Worm (Caenorhabditis elegans) whole organism, L4 larva: ENCODE data around the gene T24D5.3.
"Not testable (repeated sequence)": the region's sequence is repeated elsewhere in the genome, so short reads cannot be mapped to it uniquely, and the experiment has no call there.

Experiments
- D1046.2 ChIP-seq: fragments of 200-800 bp; sonication (Bioruptor generic); IDR thresholded peaks from 2 replicates; pipeline ENCODE4 v1.3.6; 2022; ENCODE audit warnings: missing genetic modification characterization, missing compliant biosample characterization
- R02D3.7 ChIP-seq: fragments of 150-350 bp; sonication (generic microtip); optimal IDR thresholded peaks from 3 replicates; lab custom pipeline; 2014; ENCODE audit warnings: missing biosample characterization, missing genetic modification characterization
- ZK337.2 ChIP-seq: fragments of 200-800 bp; sonication (Bioruptor generic); IDR thresholded peaks from 2 replicates; pipeline ENCODE4 v1.3.6; 2022; ENCODE audit warnings: missing genetic modification reagents, missing genetic modification characterization, missing compliant biosample characterization
- aha-1 ChIP-seq: fragments of 150-350 bp; peaks from one replicate; lab custom pipeline; 2014; ENCODE audit warnings: missing biosample characterization, missing genetic modification characterization
- daf-16 ChIP-seq, 3 experiments: sonication (generic microtip); optimal IDR thresholded peaks; 2 replicates each; lab custom pipeline; 2016 to 2017; ENCODE audit warnings: missing genetic modification characterization in 3 of 3, missing genetic modification reagents in 3 of 3, mild to moderate bottlenecking in 2 of 3, missing compliant biosample characterization in 2 of 3, missing biosample characterization in 1 of 3, moderate library complexity in 1 of 3
- daf-8 ChIP-seq: fragments of 200-800 bp; sonication (Bioruptor generic); IDR thresholded peaks from 2 replicates; pipeline ENCODE4 v1.3.6; 2022; ENCODE audit warnings: missing genetic modification characterization, missing compliant biosample characterization
- dmd-6 ChIP-seq: fragments of 200-800 bp; sonication (Bioruptor generic); IDR thresholded peaks from 2 replicates; pipeline ENCODE4 v1.3.6; 2022; ENCODE audit warnings: missing genetic modification reagents, missing genetic modification characterization, missing compliant biosample characterization
- dmd-8 ChIP-seq: fragments of 200-800 bp; sonication (Bioruptor generic); IDR thresholded peaks from 2 replicates; pipeline ENCODE4 v1.3.6; 2022; ENCODE audit warnings: missing genetic modification characterization, missing compliant biosample characterization
- duxl-1 ChIP-seq: sonication (generic microtip); optimal IDR thresholded peaks from 2 replicates; lab custom pipeline; 2016; ENCODE audit warnings: mild to moderate bottlenecking, missing genetic modification characterization, moderate library complexity, missing compliant biosample characterization; ENCODE audit not compliant: poor library complexity
- dve-1 ChIP-seq: sonication (generic microtip); optimal IDR thresholded peaks from 2 replicates; lab custom pipeline; 2017; ENCODE audit warnings: antibody characterized with exemption, mild to moderate bottlenecking, missing genetic modification characterization, missing compliant biosample characterization; ENCODE audit not compliant: insufficient read depth
- egl-43 ChIP-seq: fragments of 200-800 bp; sonication (Bioruptor generic); IDR thresholded peaks from 2 replicates; pipeline ENCODE4 v1.3.6; 2022; ENCODE audit warnings: missing genetic modification reagents, missing genetic modification characterization, missing compliant biosample characterization
- fkh-10 ChIP-seq: fragments of 150-350 bp; optimal IDR thresholded peaks from 2 replicates; lab custom pipeline; 2014; ENCODE audit warnings: missing biosample characterization, missing genetic modification reagents, missing genetic modification characterization
- hlh-11 ChIP-seq: fragments of 200-800 bp; sonication (Bioruptor generic); optimal IDR thresholded peaks from 2 replicates; lab custom pipeline; 2018; ENCODE audit warnings: mild to moderate bottlenecking, missing genetic modification characterization, missing compliant biosample characterization
- lin-1 ChIP-seq: fragments of 200-800 bp; sonication (Bioruptor generic); IDR thresholded peaks from 2 replicates; pipeline ENCODE4 v1.3.6; 2022; ENCODE audit warnings: missing genetic modification reagents, missing genetic modification characterization, missing compliant biosample characterization
- lin-13 ChIP-seq: fragments of 150-350 bp; optimal IDR thresholded peaks from 2 replicates; lab custom pipeline; 2014; ENCODE audit warnings: missing biosample characterization, missing genetic modification reagents, missing genetic modification characterization
- lin-39 ChIP-seq: fragments of 150-350 bp; optimal IDR thresholded peaks from 2 replicates; lab custom pipeline; 2014; ENCODE audit warnings: missing biosample characterization, missing genetic modification reagents, missing genetic modification characterization
- mdl-1 ChIP-seq, 2 experiments: fragments of 150-350 bp in 1 of 2; sonication (generic microtip) in 1 of 2; optimal IDR thresholded peaks; 2 replicates each; lab custom pipeline; 2014 to 2017; ENCODE audit warnings: missing biosample characterization in 2 of 2, missing genetic modification characterization in 2 of 2
- mxl-2 ChIP-seq: fragments of 200-800 bp; sonication (Bioruptor generic); conservative IDR thresholded peaks from 2 replicates; pipeline ENCODE4 v1.3.6; 2022; ENCODE audit warnings: missing genetic modification reagents, missing genetic modification characterization, missing compliant biosample characterization
- nhr-10 ChIP-seq: fragments of 150-350 bp; optimal IDR thresholded peaks from 2 replicates; lab custom pipeline; 2014; ENCODE audit warnings: missing biosample characterization, missing genetic modification characterization
- nhr-25 ChIP-seq: sonication (generic microtip); optimal IDR thresholded peaks from 2 replicates; lab custom pipeline; 2017; ENCODE audit warnings: missing genetic modification characterization, mild to moderate bottlenecking, missing compliant biosample characterization, antibody characterized with exemption, moderate library complexity, borderline replicate concordance; ENCODE audit not compliant: insufficient read depth
- nhr-28 ChIP-seq: fragments of 150-350 bp; optimal IDR thresholded peaks from 2 replicates; lab custom pipeline; 2014; ENCODE audit warnings: missing biosample characterization, missing genetic modification characterization
- nhr-41 ChIP-seq: fragments of 200-800 bp; sonication (Bioruptor generic); IDR thresholded peaks from 2 replicates; pipeline ENCODE4 v1.3.6; 2022; ENCODE audit warnings: missing genetic modification reagents, missing genetic modification characterization, missing compliant biosample characterization
- php-3 ChIP-seq: fragments of 200-800 bp; sonication (Bioruptor generic); IDR thresholded peaks from 2 replicates; pipeline ENCODE4 v1.3.6; 2022; ENCODE audit warnings: missing genetic modification reagents, missing genetic modification characterization, missing compliant biosample characterization
- pqm-1 ChIP-seq: sonication (generic microtip); optimal IDR thresholded peaks from 2 replicates; lab custom pipeline; 2017; ENCODE audit warnings: missing biosample characterization, missing genetic modification characterization
- set-16 ChIP-seq: fragments of 200-800 bp; sonication (Bioruptor generic); IDR thresholded peaks from 2 replicates; pipeline ENCODE4 v1.3.6; 2022; ENCODE audit warnings: missing genetic modification reagents, missing genetic modification characterization, missing compliant biosample characterization
- snpc-4 ChIP-seq: fragments of 150-350 bp; optimal IDR thresholded peaks from 2 replicates; lab custom pipeline; 2014; ENCODE audit warnings: missing biosample characterization, missing genetic modification characterization
- spr-1 ChIP-seq: sonication (generic microtip); optimal IDR thresholded peaks from 2 replicates; lab custom pipeline; 2016; ENCODE audit warnings: mild to moderate bottlenecking, missing genetic modification characterization, missing compliant biosample characterization
- spr-3 ChIP-seq: fragments of 200-800 bp; sonication (Bioruptor generic); optimal IDR thresholded peaks from 2 replicates; lab custom pipeline; 2018; ENCODE audit warnings: mild to moderate bottlenecking, missing genetic modification characterization, missing compliant biosample characterization
- unc-62 ChIP-seq, 3 experiments: fragments of 150-350 bp in 1 of 3; sonication (generic microtip); optimal IDR thresholded peaks in 2 of 3; peaks in 1 of 3; 1 replicate in 1 of 3; 2 replicates in 2 of 3; lab custom pipeline; 2014 to 2017; ENCODE audit warnings: missing biosample characterization in 3 of 3, missing genetic modification characterization in 3 of 3, missing genetic modification reagents in 3 of 3, missing genotype in 1 of 3

Gene T24D5.3

DNA sequence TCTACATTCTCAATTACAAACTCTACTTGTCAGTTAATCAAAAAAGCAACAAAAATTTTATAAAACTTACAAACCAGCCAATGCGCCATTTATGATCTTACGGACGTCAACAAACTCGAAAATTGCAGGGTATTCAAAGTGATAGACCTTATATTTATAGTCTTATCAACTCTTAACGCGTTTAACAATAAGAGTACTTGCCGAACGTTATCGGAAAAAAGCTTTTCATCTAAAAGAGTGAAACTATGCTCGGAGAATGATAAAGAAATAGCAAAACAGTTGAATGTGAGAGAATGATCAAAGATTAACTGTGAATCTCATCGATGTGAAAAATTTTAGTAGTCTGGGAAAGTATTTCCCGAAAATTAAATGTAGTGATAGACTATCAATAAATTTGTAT is 16.1 kb downstream of the T24D5.3 start:
- TF ChIP-seq daf-16 (GFP tag; optimal IDR thresholded peaks at IDR 0.05; lab: Kevin White, UChicago) (no peak), daf-16 (tag; optimal IDR thresholded peaks at IDR 0.05; lab: Kevin White, UChicago) (peak; percentile 92), snpc-4 (tag; lab: Kevin White, UChicago) (no peak), nhr-28 (tag; lab: Kevin White, UChicago) (peak; percentile 35), nhr-41 (GFP tag; lab: Robert Waterston, UW) (no peak), mxl-2 (GFP tag; lab: Robert Waterston, UW) (no peak), egl-43 (GFP tag; lab: Robert Waterston, UW) (no peak), set-16 (no peak), pqm-1 (peak; percentile 68), lin-39 (tag; lab: Kevin White, UChicago) (no peak), nhr-10 (tag; lab: Kevin White, UChicago) (no peak), nhr-25 (tag; lab: Kevin White, UChicago) (no peak), duxl-1 (tag; lab: Kevin White, UChicago) (no peak), spr-3 (GFP tag; lab: Kevin White, UChicago) (no peak), php-3 (GFP tag; lab: Robert Waterston, UW) (0 out of 2 replicates have a peak, but pooled peaks have one; percentile 29), dmd-6 (peak; percentile 61; the same call in 1 of the 2 replicates), fkh-10 (no peak), dve-1 (tag; lab: Kevin White, UChicago) (peak; percentile 41), hlh-11 (tag; lab: Kevin White, UChicago) (no peak), spr-1 (tag; lab: Kevin White, UChicago) (no peak), ZK337.2 (GFP tag; lab: Robert Waterston, UW) (no peak), D1046.2 (GFP tag; lab: Robert Waterston, UW) (no peak)

DNA sequence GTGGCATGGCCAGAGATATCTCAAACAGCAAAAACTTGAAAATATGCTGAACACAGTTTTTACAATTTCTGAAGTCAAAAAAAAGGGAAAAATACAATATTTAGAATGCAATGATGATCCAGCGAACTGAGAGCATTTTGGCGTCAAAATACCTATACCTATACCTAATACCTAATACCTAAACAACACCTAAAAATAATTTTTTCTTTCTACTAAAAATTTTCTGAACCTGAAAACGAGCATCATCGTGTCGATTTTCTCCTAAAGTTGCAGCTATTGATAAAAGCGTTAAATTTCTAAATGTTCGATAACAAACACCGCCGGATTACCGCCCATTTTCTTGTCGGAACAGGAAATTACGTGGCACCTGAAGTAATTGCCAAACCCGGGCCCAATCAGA is 17.0 kb downstream of the T24D5.3 start, which contains the start of gene T24D5.4:
TSS of gene T24D5.4 (plus strand) at position 301 of the 400 bp plus-strand sequence.
- TF ChIP-seq php-3 (GFP tag; lab: Robert Waterston, UW) = no peak
- TF ChIP-seq dmd-6 = no peak
- TF ChIP-seq aha-1 = peak; percentile 53

DNA sequence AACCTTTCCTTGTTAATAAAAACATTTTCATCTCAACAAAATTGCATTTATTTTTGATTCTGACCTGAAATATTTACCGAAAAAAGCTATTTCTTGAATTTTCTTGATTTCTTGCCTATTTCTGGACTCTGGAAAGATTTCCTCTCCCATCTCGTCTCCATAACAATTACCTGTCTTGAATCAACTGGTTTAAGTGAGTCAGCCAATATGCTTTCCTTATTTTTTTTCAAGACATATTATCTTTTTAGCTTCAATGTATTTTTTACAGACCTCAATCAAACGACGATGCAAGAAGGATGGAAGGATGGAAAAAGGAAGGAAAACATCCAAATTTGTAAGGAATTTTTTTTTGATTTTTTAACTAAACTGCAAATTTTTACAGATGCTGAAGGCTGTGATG is 22.7 kb downstream of the T24D5.3 start:
- peak in 1 of 2 experiments; percentile 91 for TF ChIP-seq unc-62 (GFP tag; optimal IDR thresholded peaks at IDR 0.05 in 1 of 2; lab: Kevin White, UChicago)
- no peak for TF ChIP-seq unc-62 (tag; optimal IDR thresholded peaks at IDR 0.05; lab: Kevin White, UChicago)
- TF ChIP-seq lin-1 = no peak
- TF ChIP-seq, all 104 proteins: peak for 1

DNA sequence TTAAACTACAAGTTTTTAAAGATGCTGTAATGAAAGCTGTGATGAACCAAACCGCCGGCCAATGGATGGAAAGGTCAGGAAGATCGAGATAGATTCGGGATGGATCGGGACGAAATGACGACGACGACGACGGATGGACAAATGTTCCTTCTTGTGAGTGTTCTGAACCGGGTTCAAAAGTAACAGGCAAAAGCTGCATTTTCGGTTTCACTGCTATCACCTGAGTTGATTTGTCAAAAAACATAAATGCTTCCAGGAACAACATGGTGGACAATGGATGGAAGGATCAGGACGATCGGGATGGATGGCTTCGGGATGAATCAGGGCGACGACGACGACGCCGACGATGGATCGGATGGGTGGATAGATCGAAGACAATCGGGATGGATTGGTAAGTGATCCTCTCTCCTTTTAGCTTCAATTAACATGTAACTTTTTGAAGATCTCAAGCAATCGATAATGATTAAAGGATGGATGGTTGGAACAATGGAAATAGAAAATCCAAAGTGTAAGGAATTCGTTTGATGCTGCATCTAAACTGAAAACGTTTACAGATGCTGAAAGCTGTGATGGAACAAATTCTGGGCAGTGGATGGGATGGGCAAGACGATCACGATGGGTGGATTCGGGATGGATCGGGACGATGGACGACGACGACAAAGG is 23.6 kb downstream of the T24D5.3 start, which contains the start of the genes T24D5.6 and R09A8.9:
TSS of gene T24D5.6 (plus strand) at position 301 of the 663 bp plus-strand sequence.
TSS of gene R09A8.9 (plus strand) at position 613 of the 663 bp plus-strand sequence.
- TF ChIP-seq dmd-8 (GFP tag; lab: Robert Waterston, UW) (no peak), mdl-1 (tag; optimal IDR thresholded peaks at IDR 0.05; lab: Kevin White, UChicago) (no peak), spr-3 (GFP tag; lab: Kevin White, UChicago) (no peak)

DNA sequence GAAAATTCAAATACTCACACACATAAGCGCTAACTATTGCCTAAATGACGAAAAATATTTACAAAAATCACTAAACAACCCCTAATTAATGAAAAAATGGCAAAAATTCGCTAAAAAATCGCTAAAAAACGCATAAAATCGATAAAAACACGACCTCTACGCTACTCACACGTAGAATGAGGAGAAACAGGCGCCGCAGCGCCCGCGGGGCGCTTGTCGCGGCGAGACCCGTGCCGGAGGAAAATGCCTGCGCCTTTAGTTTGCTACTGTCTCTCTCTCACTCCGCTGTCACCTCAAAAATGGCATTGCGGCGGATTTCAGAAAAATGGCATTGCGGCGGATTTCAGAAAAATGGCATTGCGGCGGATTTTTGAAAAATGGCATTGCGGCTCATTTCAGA is 27.7 kb downstream of the T24D5.3 start:
- TF ChIP-seq set-16 = peak; percentile 60
- 0 out of 2 replicates have a peak, but pooled peaks have one; percentile 56 for TF ChIP-seq daf-8

DNA sequence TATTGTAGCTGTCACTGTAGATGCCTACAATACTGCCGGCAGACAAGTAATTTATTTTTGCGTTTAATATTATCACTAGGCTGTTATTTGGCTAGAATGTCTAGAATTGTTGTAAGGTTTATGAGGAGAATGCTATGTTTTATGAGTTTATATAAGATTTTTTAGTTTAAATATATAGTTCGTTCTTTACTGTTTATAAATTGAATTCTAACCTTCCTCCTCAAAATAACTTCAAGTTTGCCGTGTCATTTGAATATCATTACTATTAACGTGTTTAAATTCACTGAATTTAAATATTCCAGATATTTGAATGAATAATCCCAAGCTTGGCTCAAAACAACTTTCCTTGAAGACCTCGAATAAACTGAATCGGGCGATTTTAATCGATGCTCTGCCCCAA is 33.6 kb downstream of the T24D5.3 start, which contains the start of gene R09A8.1:
TSS of gene R09A8.1 (plus strand) at position 301 of the 400 bp plus-strand sequence.
- TF ChIP-seq R02D3.7 (tag; lab: Kevin White, UChicago); dmd-8 (GFP tag; lab: Robert Waterston, UW); lin-13 (GFP tag; lab: Kevin White, UChicago): not testable (repeated sequence)
